Worm (Caenorhabditis elegans) whole organism, L4 larva: Measurements from ENCODE around the gene T13C5.9.

Experiments
- F44E2.7 ChIP-seq: fragments of 200-800 bp; sonication (Bioruptor generic); IDR thresholded peaks from 2 replicates; pipeline ENCODE4 v2.1.2; 2022; ENCODE audit warnings: missing genetic modification characterization, missing compliant biosample characterization
- aly-2 ChIP-seq: sonication (generic microtip); optimal IDR thresholded peaks from 2 replicates; lab custom pipeline; 2018; ENCODE audit warnings: missing biosample characterization, missing genetic modification characterization
- daf-12 ChIP-seq: fragments of 150-350 bp; optimal IDR thresholded peaks from 2 replicates; lab custom pipeline; 2014; ENCODE audit warnings: missing biosample characterization, missing genetic modification reagents, missing genetic modification characterization
- pqm-1 ChIP-seq: sonication (generic microtip); optimal IDR thresholded peaks from 2 replicates; lab custom pipeline; 2017; ENCODE audit warnings: missing biosample characterization, missing genetic modification characterization

DNA sequence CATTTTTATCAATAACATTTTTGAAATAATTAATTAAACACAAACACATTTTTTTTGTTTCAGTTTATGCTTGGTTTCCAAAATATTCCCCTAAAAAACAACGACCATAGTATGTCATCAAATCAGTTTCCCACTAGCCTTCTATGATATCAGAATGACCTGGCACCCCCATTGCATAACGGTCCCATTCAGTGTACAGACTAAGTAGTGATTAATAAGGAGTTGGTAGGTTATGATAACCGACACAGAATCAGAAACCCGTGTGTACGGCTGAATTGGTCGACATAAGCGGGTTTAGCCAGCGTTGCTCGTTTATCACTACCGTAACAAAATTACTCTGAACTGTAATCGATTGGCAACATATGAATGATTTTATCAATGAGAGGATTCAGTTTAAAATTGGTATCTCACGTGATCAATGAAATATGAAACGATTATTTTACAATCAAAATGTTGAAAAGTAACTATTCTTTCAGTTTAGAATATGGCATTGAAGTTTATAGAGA, 32.6 kb upstream of the T13C5.9 start:
- TF ChIP-seq aly-2 (tag; lab: Kevin White, UChicago) (no peak), F44E2.7 (no peak), daf-12 (tag; lab: Kevin White, UChicago) (no peak), pqm-1 (no peak)
